Worm (Caenorhabditis elegans) whole organism, mixed stage, embryonic: Measurements from ENCODE around the gene syp-2.

Experiments
- M03D4.4 ChIP-seq: sonication (generic microtip); optimal IDR thresholded peaks from 2 replicates; lab custom pipeline; 2017; ENCODE audit warnings: mild to moderate bottlenecking, missing genetic modification characterization, missing compliant biosample characterization
- ceh-43 ChIP-seq: fragments of 200-800 bp; sonication (Bioruptor generic); optimal IDR thresholded peaks from 2 replicates; lab custom pipeline; 2018; ENCODE audit warnings: mild to moderate bottlenecking, missing genetic modification characterization, moderate library complexity, missing compliant biosample characterization
- nhr-237 ChIP-seq: fragments of 150-350 bp; optimal IDR thresholded peaks from 2 replicates; lab custom pipeline; 2014; ENCODE audit warnings: missing biosample characterization, missing genetic modification characterization
- pha-4 ChIP-seq: fragments of 150-350 bp; optimal IDR thresholded peaks from 2 replicates; lab custom pipeline; 2018; ENCODE audit warnings: missing biosample characterization, missing genetic modification reagents, missing genetic modification characterization
- snpc-4 ChIP-seq: fragments of 150-350 bp; optimal IDR thresholded peaks from 2 replicates; lab custom pipeline; 2014; ENCODE audit warnings: missing biosample characterization, missing genetic modification characterization
- unc-39 ChIP-seq: fragments of 150-350 bp; optimal IDR thresholded peaks from 2 replicates; lab custom pipeline; 2014; ENCODE audit warnings: missing biosample characterization, missing genetic modification characterization
- unc-62 ChIP-seq: fragments of 150-350 bp; optimal IDR thresholded peaks from 2 replicates; lab custom pipeline; 2014; ENCODE audit warnings: missing biosample characterization, missing genetic modification reagents, missing genetic modification characterization

- TF ChIP-seq unc-39 (no peak), unc-62 (no peak), snpc-4 (tag; lab: Kevin White, UChicago) (no peak), nhr-237 (tag; lab: Kevin White, UChicago) (no peak), ceh-43 (GFP tag; lab: Kevin White, UChicago) (no peak), M03D4.4 (tag; lab: Kevin White, UChicago) (no peak), pha-4 (tag; lab: Kevin White, UChicago) (no peak)
Measured at ce11 chrV:5488766-5489165, 47.5 kb upstream of the syp-2 start, which contains the start of gene grl-18.
